Fruit fly (Drosophila melanogaster) whole organism, embryonic: ENCODE results near the gene mag.

ENCODE experiments used
- Bdp1 ChIP-seq: fragments of 200-800 bp; sonication (Bioruptor generic); optimal IDR thresholded peaks from 3 replicates; lab custom pipeline; 2016; ENCODE audit warnings: missing biosample characterization, missing genetic modification characterization
- Bgb ChIP-seq: fragments of 200-800 bp; sonication (Bioruptor generic); IDR thresholded peaks from 2 replicates; pipeline ENCODE4 v1.3.6; 2022; ENCODE audit warnings: missing biosample characterization, missing genetic modification characterization; ENCODE audit not compliant: partially characterized antibody
- CG10147 ChIP-seq: fragments of 200-800 bp; sonication (Bioruptor generic); optimal IDR thresholded peaks from 2 replicates; lab custom pipeline; 2019; ENCODE audit warnings: missing biosample characterization, mild to moderate bottlenecking, missing genetic modification characterization, moderate library complexity
- CG11560 ChIP-seq: fragments of 200-800 bp; sonication (Bioruptor generic); IDR thresholded peaks from 3 replicates; pipeline ENCODE4 v1.3.6; 2022; ENCODE audit warnings: missing biosample characterization, missing genetic modification characterization
- CG14014 ChIP-seq: fragments of 200-800 bp; sonication (Bioruptor generic); IDR thresholded peaks from 2 replicates; pipeline ENCODE4 v1.3.6; 2022; ENCODE audit warnings: missing biosample characterization, missing genetic modification characterization
- CG1602 ChIP-seq: fragments of 200-800 bp; sonication (Bioruptor generic); optimal IDR thresholded peaks from 3 replicates; lab custom pipeline; 2016; ENCODE audit warnings: missing biosample characterization, missing genetic modification characterization
- CG17361 ChIP-seq: fragments of 200-800 bp; sonication (Bioruptor generic); IDR thresholded peaks from 3 replicates; pipeline ENCODE4 v1.3.6; 2022; ENCODE audit warnings: missing biosample characterization, missing genetic modification characterization
- CG17385 ChIP-seq: fragments of 200-800 bp; sonication (Bioruptor generic); optimal IDR thresholded peaks from 3 replicates; lab custom pipeline; 2018; ENCODE audit warnings: missing biosample characterization, mild to moderate bottlenecking, missing genetic modification characterization
- CG18011 ChIP-seq: fragments of 200-800 bp; sonication (Bioruptor generic); optimal IDR thresholded peaks from 2 replicates; lab custom pipeline; 2017; ENCODE audit warnings: missing biosample characterization, missing genetic modification characterization, mild to moderate bottlenecking, moderate library complexity, missing genotype
- CG18599 ChIP-seq: fragments of 200-800 bp; sonication (Bioruptor generic); optimal IDR thresholded peaks from 3 replicates; lab custom pipeline; 2017; ENCODE audit warnings: missing biosample characterization, missing genetic modification characterization, mild to moderate bottlenecking, moderate library complexity, missing genetic modification reagents
- CG18764 ChIP-seq: fragments of 200-800 bp; sonication (Bioruptor generic); optimal IDR thresholded peaks from 3 replicates; lab custom pipeline; 2016; ENCODE audit warnings: missing biosample characterization, missing genetic modification characterization
- CG2116 ChIP-seq: fragments of 200-800 bp; sonication (Bioruptor generic); optimal IDR thresholded peaks from 3 replicates; lab custom pipeline; 2018; ENCODE audit warnings: missing biosample characterization, mild to moderate bottlenecking, missing genetic modification characterization
- CG2875 ChIP-seq: fragments of 200-800 bp; sonication (Bioruptor generic); optimal IDR thresholded peaks from 2 replicates; lab custom pipeline; 2017; ENCODE audit warnings: missing biosample characterization, mild to moderate bottlenecking, missing genetic modification characterization, missing genetic modification reagents
- CG4424 ChIP-seq: fragments of 200-800 bp; sonication (Bioruptor generic); optimal IDR thresholded peaks from 3 replicates; lab custom pipeline; 2016; ENCODE audit warnings: missing biosample characterization, missing genetic modification characterization
- CG5180 ChIP-seq: fragments of 200-800 bp; sonication (Bioruptor generic); optimal IDR thresholded peaks from 3 replicates; lab custom pipeline; 2017; ENCODE audit warnings: missing biosample characterization, missing genetic modification characterization, mild to moderate bottlenecking, moderate library complexity, missing genetic modification reagents
- CG6813 ChIP-seq: fragments of 200-800 bp; sonication (Bioruptor generic); optimal IDR thresholded peaks from 2 replicates; lab custom pipeline; 2017; ENCODE audit warnings: missing biosample characterization, missing genetic modification characterization, mild to moderate bottlenecking, moderate library complexity, missing genetic modification reagents
- CG7839 ChIP-seq: fragments of 200-800 bp; sonication (Bioruptor generic); optimal IDR thresholded peaks from 3 replicates; lab custom pipeline; 2018; ENCODE audit warnings: missing biosample characterization, mild to moderate bottlenecking, missing genetic modification characterization, moderate library complexity
- CG8924 ChIP-seq: fragments of 200-800 bp; optimal IDR thresholded peaks from 3 replicates; lab custom pipeline; 2019; ENCODE audit warnings: missing biosample characterization, mild to moderate bottlenecking, missing genetic modification characterization, moderate library complexity
- CG9215 ChIP-seq: fragments of 200-800 bp; sonication (Bioruptor generic); IDR thresholded peaks from 2 replicates; pipeline ENCODE4 v1.3.6; 2022; ENCODE audit warnings: missing biosample characterization, missing genetic modification characterization
- E2f2 ChIP-seq: fragments of 200-800 bp; sonication (Bioruptor generic); IDR thresholded peaks from 2 replicates; pipeline ENCODE4 v1.3.6; 2022; ENCODE audit warnings: missing biosample characterization, missing genetic modification characterization
- ERR ChIP-seq: fragments of 200-800 bp; sonication (Bioruptor generic); optimal IDR thresholded peaks from 2 replicates; lab custom pipeline; 2016; ENCODE audit warnings: missing biosample characterization, missing genetic modification characterization
- HLHmδ ChIP-seq: fragments of 200-800 bp; sonication (Bioruptor generic); optimal IDR thresholded peaks from 2 replicates; lab custom pipeline; 2018; ENCODE audit warnings: missing biosample characterization, mild to moderate bottlenecking, missing genetic modification characterization, moderate library complexity
- Hand ChIP-seq: fragments of 200-800 bp; sonication (Bioruptor generic); optimal IDR thresholded peaks from 2 replicates; lab custom pipeline; 2017; ENCODE audit warnings: mild to moderate bottlenecking, missing biosample characterization, missing genetic modification reagents, missing genetic modification characterization
- Kr ChIP-seq: fragments of 200-800 bp; sonication (Bioruptor generic); optimal IDR thresholded peaks from 2 replicates; lab custom pipeline; 2017; ENCODE audit warnings: missing biosample characterization, mild to moderate bottlenecking, missing genetic modification characterization
- Lhr ChIP-seq: fragments of 200-800 bp; sonication (Bioruptor generic); optimal IDR thresholded peaks from 3 replicates; lab custom pipeline; 2017; ENCODE audit warnings: mild to moderate bottlenecking, missing biosample characterization, missing genetic modification reagents, missing genetic modification characterization
- Med ChIP-seq: fragments of 200-800 bp; sonication (Bioruptor generic); peaks from one replicate; lab custom pipeline; 2016; ENCODE audit warnings: missing biosample characterization, missing genetic modification characterization, mild to moderate bottlenecking, inconsistent platforms, moderate library complexity
- Opbp ChIP-seq: fragments of 200-800 bp; sonication (Bioruptor generic); IDR thresholded peaks from 3 replicates; pipeline ENCODE4 v1.3.6; 2022; ENCODE audit warnings: missing biosample characterization, missing genetic modification characterization; ENCODE audit not compliant: partially characterized antibody
- Pdp1 ChIP-seq, 2 experiments: fragments of 200-800 bp; sonication (Bioruptor generic); optimal IDR thresholded peaks; 3 replicates each; lab custom pipeline; 2016; ENCODE audit warnings: missing biosample characterization in 2 of 2, missing genetic modification characterization in 2 of 2, mild to moderate bottlenecking in 1 of 2, moderate library complexity in 1 of 2
- Sry-δ ChIP-seq: fragments of 200-800 bp; sonication (Bioruptor generic); optimal IDR thresholded peaks from 2 replicates; lab custom pipeline; 2016; ENCODE audit warnings: missing biosample characterization, missing genetic modification characterization
- Tbp ChIP-seq: fragments of >200 bp; optimal IDR thresholded peaks from 2 replicates; lab custom pipeline; 2018; ENCODE audit warnings: missing biosample characterization, missing genetic modification characterization
- Xbp1 ChIP-seq: fragments of 200-800 bp; sonication (Bioruptor generic); optimal IDR thresholded peaks from 3 replicates; lab custom pipeline; 2016; ENCODE audit warnings: missing biosample characterization, mild to moderate bottlenecking, missing genetic modification characterization
- ato ChIP-seq: fragments of 200-800 bp; sonication (Bioruptor generic); IDR thresholded peaks from 2 replicates; pipeline ENCODE4 v1.3.6; 2022; ENCODE audit warnings: missing biosample characterization, missing genetic modification characterization; ENCODE audit not compliant: partially characterized antibody
- chm ChIP-seq: fragments of 200-800 bp; sonication (Bioruptor generic); IDR thresholded peaks from 2 replicates; pipeline ENCODE4 v1.3.6; 2022; ENCODE audit warnings: missing biosample characterization, missing genetic modification characterization
- chn ChIP-seq: fragments of 200-800 bp; sonication (Bioruptor generic); optimal IDR thresholded peaks from 2 replicates; lab custom pipeline; 2016; ENCODE audit warnings: missing biosample characterization, missing genetic modification characterization
- croc ChIP-seq: fragments of 200-800 bp; sonication (Bioruptor generic); conservative IDR thresholded peaks from 3 replicates; pipeline ENCODE4 v1.3.6; 2022; ENCODE audit warnings: missing biosample characterization, missing genetic modification characterization
- crol ChIP-seq: fragments of 200-800 bp; sonication (Bioruptor generic); IDR thresholded peaks from 2 replicates; pipeline ENCODE4 v1.3.6; 2022; ENCODE audit warnings: missing biosample characterization, missing genetic modification characterization
- danr ChIP-seq: fragments of 200-800 bp; sonication (Bioruptor generic); IDR thresholded peaks from 2 replicates; pipeline ENCODE4 v1.3.6; 2022; ENCODE audit warnings: missing biosample characterization, missing genetic modification characterization
- h ChIP-seq: fragments of >200 bp; optimal IDR thresholded peaks from 2 replicates; lab custom pipeline; 2017
- hbn ChIP-seq: fragments of 200-800 bp; sonication (Bioruptor generic); IDR thresholded peaks from 2 replicates; pipeline ENCODE4 v1.3.6; 2022; ENCODE audit warnings: missing biosample characterization, missing genetic modification characterization; ENCODE audit not compliant: partially characterized antibody
- jumu ChIP-seq: fragments of 200-800 bp; sonication (Bioruptor generic); optimal IDR thresholded peaks from 3 replicates; lab custom pipeline; 2016; ENCODE audit warnings: missing biosample characterization, missing genetic modification characterization
- lilli ChIP-seq: fragments of 200-800 bp; sonication (Bioruptor generic); optimal IDR thresholded peaks from 3 replicates; lab custom pipeline; 2016; ENCODE audit warnings: missing biosample characterization, missing genetic modification characterization
- lmd ChIP-seq: fragments of 200-800 bp; sonication (Bioruptor generic); IDR thresholded peaks from 2 replicates; pipeline ENCODE4 v1.3.6; 2022; ENCODE audit warnings: missing biosample characterization, missing genetic modification characterization
- lola ChIP-seq, 3 experiments: fragments of >200 bp in 2 of 3; fragments of 200-800 bp in 1 of 3; sonication (Bioruptor generic) in 1 of 3; optimal IDR thresholded peaks; 2 replicates each; lab custom pipeline; 2017 to 2019; ENCODE audit warnings: missing biosample characterization in 3 of 3, missing genetic modification characterization in 3 of 3, mild to moderate bottlenecking in 1 of 3, moderate library complexity in 1 of 3
- luna ChIP-seq: fragments of 200-800 bp; sonication (Bioruptor generic); optimal IDR thresholded peaks from 2 replicates; lab custom pipeline; 2016; ENCODE audit warnings: missing biosample characterization, missing genetic modification characterization
- nerfin-2 ChIP-seq: fragments of 200-800 bp; sonication (Bioruptor generic); IDR thresholded peaks from 2 replicates; pipeline ENCODE4 v1.3.6; 2022; ENCODE audit warnings: missing biosample characterization, missing genetic modification characterization; ENCODE audit not compliant: partially characterized antibody
- pan ChIP-seq, 4 experiments: fragments of >200 bp in 3 of 4; fragments of 200-800 bp in 1 of 4; sonication (Bioruptor generic) in 1 of 4; optimal IDR thresholded peaks in 3 of 4; IDR thresholded peaks in 1 of 4; 2 replicates each; pipeline versions ENCODE4 v1.3.6 to Lab custom; 2017 to 2022; ENCODE audit warnings: missing biosample characterization in 2 of 4, missing genetic modification characterization in 2 of 4, mixed read lengths in 1 of 4
- phol ChIP-seq: fragments of 200-800 bp; sonication (Bioruptor generic); optimal IDR thresholded peaks from 3 replicates; lab custom pipeline; 2018; ENCODE audit warnings: missing biosample characterization, mild to moderate bottlenecking, missing genetic modification characterization, moderate library complexity
- shn ChIP-seq: fragments of 200-800 bp; sonication (Bioruptor generic); optimal IDR thresholded peaks from 3 replicates; lab custom pipeline; 2016; ENCODE audit warnings: missing biosample characterization, missing genetic modification characterization
- sim ChIP-seq: fragments of 200-800 bp; sonication (Bioruptor generic); IDR thresholded peaks from 2 replicates; pipeline ENCODE4 v1.3.6; 2022; ENCODE audit warnings: missing biosample characterization, missing genetic modification characterization
- wor ChIP-seq: fragments of 200-800 bp; sonication (Bioruptor generic); IDR thresholded peaks from 2 replicates; pipeline ENCODE4 v1.3.6; 2022; ENCODE audit warnings: missing biosample characterization, missing genetic modification characterization

The mag gene

DNA sequence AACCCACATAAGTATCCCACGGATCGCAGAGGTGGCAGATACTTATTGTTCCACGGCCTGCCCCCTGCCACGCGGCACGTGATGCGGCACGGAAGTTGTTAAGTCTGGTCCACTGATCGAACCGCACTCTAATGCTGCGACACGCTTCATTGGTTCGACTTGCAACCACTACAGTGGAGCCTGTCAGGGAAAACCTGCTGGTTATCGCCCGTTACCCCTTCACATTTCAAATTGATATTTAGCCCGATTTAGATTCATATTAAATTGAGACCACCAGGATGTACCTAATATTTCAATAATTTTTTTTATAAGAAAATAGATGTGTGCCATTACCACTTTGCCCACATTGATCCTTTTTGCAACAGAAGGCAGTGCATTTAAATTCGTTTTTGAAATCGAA lies 13.1 kb upstream of the mag start (continued):
- TF ChIP-seq Hand (GFP tag; lab: Kevin White, UChicago) (no peak), Lhr (no peak), Bdp1 (no peak), Sry-δ (GFP tag; lab: Kevin White, UChicago) (no peak), chn (GFP tag; lab: Kevin White, UChicago) (peak; percentile 12), CG14014 (GFP tag; lab: Robert Waterston, UW) (no peak), CG9215 (GFP tag; lab: Robert Waterston, UW) (no peak), CG5180 (GFP tag; lab: Kevin White, UChicago) (peak; percentile 79), CG10147 (GFP tag; lab: Kevin White, UChicago) (no peak), ERR (no peak), lilli (GFP tag; lab: Kevin White, UChicago) (peak; percentile 27), jumu (GFP tag; lab: Kevin White, UChicago) (no peak), E2f2 (GFP tag; lab: Robert Waterston, UW) (no peak), CG2875 (GFP tag; lab: Kevin White, UChicago) (peak; percentile 9), hbn (GFP tag; lab: Robert Waterston, UW) (no peak), CG17361 (GFP tag; lab: Robert Waterston, UW) (0 out of 3 replicates have a peak, but pooled peaks have one; percentile 24), danr (GFP tag; lab: Robert Waterston, UW) (no peak), CG17385 (GFP tag; lab: Kevin White, UChicago) (no peak), Opbp (no peak), croc (GFP tag; lab: Robert Waterston, UW) (no peak), Pdp1 (GFP tag; optimal IDR thresholded peaks at IDR 0.05; lab: Kevin White, UChicago) (no peak), Tbp (no peak), Kr (GFP tag; lab: Kevin White, UChicago) (no peak), phol (peak; percentile 54), ato (GFP tag; lab: Robert Waterston, UW) (no peak), CG18764 (GFP tag; lab: Kevin White, UChicago) (no peak), HLHmδ (GFP tag; lab: Kevin White, UChicago) (peak; percentile 80), CG2116 (no peak), sim (GFP tag; lab: Robert Waterston, UW) (0 out of 2 replicates have a peak, but pooled peaks have one; percentile 17), nerfin-2 (GFP tag; lab: Robert Waterston, UW) (no peak), CG6813 (no peak), CG7839 (tag; lab: Kevin White, UChicago) (peak; percentile 32), Bgb (GFP tag; lab: Robert Waterston, UW) (no peak), CG1602 (no peak), lola (GFP tag; optimal IDR thresholded peaks at IDR 0.05; lab: Kevin White, UChicago) (peak in 1 of 3 experiments; percentile 50), pan (optimal IDR thresholded peaks at IDR 0.05; lab: Kevin White, UChicago) (no peak), pan (GFP tag; optimal IDR thresholded peaks at IDR 0.05 in 1 of 2, IDR thresholded peaks at IDR 0.05 in 1 of 2) (no peak), lmd (GFP tag; lab: Robert Waterston, UW) (peak; percentile 16; the same call in 1 of the 2 replicates), Med (GFP tag; lab: Kevin White, UChicago) (peak; percentile 55), chm (GFP tag; lab: Robert Waterston, UW) (no peak), crol (GFP tag; lab: Robert Waterston, UW) (no peak), wor (no peak), h (lab: Kevin White, UChicago) (no peak), luna (no peak), CG4424 (peak; percentile 25), CG8924 (no peak), CG18011 (no peak), CG18599 (GFP tag; lab: Kevin White, UChicago) (no peak), shn (GFP tag; lab: Kevin White, UChicago) (no peak), Xbp1 (GFP tag; lab: Kevin White, UChicago) (no peak), CG11560 (tag; lab: Robert Waterston, UW) (0 out of 3 replicates have a peak, but pooled peaks have one; percentile 35)
